Worm (Caenorhabditis elegans) whole organism, late embryonic: ENCODE results near the gene F36H1.3.
A peak's percentile ranks its signal among the peaks of the same experiment; 100 is the strongest.

Experiments
- C08G9.2 ChIP-seq: sonication (generic microtip); optimal IDR thresholded peaks from 2 replicates; lab custom pipeline; 2016; ENCODE audit warnings: mild to moderate bottlenecking, missing genetic modification characterization, moderate library complexity, missing compliant biosample characterization
- K02D7.2 ChIP-seq: sonication (generic microtip); optimal IDR thresholded peaks from 2 replicates; lab custom pipeline; 2017; ENCODE audit warnings: mild to moderate bottlenecking, missing genetic modification characterization, missing compliant biosample characterization
- T23F11.4 ChIP-seq: fragments of 200-800 bp; sonication (Bioruptor generic); optimal IDR thresholded peaks from 2 replicates; lab custom pipeline; 2018; ENCODE audit warnings: mild to moderate bottlenecking, missing genetic modification characterization, missing compliant biosample characterization
- Y22D7AL.16 ChIP-seq: sonication (generic microtip); optimal IDR thresholded peaks from 2 replicates; lab custom pipeline; 2016; ENCODE audit warnings: missing genetic modification characterization, missing compliant biosample characterization
- ceh-18 ChIP-seq: sonication (generic microtip); optimal IDR thresholded peaks from 2 replicates; lab custom pipeline; 2016; ENCODE audit warnings: missing genetic modification characterization, missing compliant biosample characterization
- ceh-2 ChIP-seq: sonication (generic microtip); optimal IDR thresholded peaks from 2 replicates; lab custom pipeline; 2016; ENCODE audit warnings: missing genotype, missing genetic modification characterization, missing compliant biosample characterization
- ceh-24 ChIP-seq: sonication (generic microtip); optimal IDR thresholded peaks from 2 replicates; lab custom pipeline; 2016; ENCODE audit warnings: mild to moderate bottlenecking, missing genetic modification characterization, missing compliant biosample characterization
- ceh-30 ChIP-seq: fragments of 150-350 bp; optimal IDR thresholded peaks from 2 replicates; lab custom pipeline; 2014; ENCODE audit warnings: missing biosample characterization, missing genetic modification characterization
- ceh-34 ChIP-seq: sonication (generic microtip); optimal IDR thresholded peaks from 2 replicates; lab custom pipeline; 2016; ENCODE audit warnings: mild to moderate bottlenecking, missing genetic modification characterization, missing compliant biosample characterization
- ceh-45 ChIP-seq: fragments of 200-800 bp; sonication (Bioruptor generic); IDR thresholded peaks from 2 replicates; pipeline ENCODE4 v1.3.6; 2022; ENCODE audit warnings: missing genetic modification reagents, missing genetic modification characterization, missing compliant biosample characterization
- ceh-48 ChIP-seq: sonication (generic microtip); optimal IDR thresholded peaks from 2 replicates; lab custom pipeline; 2016; ENCODE audit warnings: missing genetic modification characterization, inconsistent platforms, missing compliant biosample characterization
- dmd-4 ChIP-seq: sonication (generic microtip); optimal IDR thresholded peaks from 2 replicates; lab custom pipeline; 2016; ENCODE audit warnings: borderline replicate concordance, missing genetic modification characterization, missing compliant biosample characterization
- dve-1 ChIP-seq: sonication (generic microtip); optimal IDR thresholded peaks from 2 replicates; lab custom pipeline; 2017; ENCODE audit warnings: antibody characterized with exemption, mild to moderate bottlenecking, missing genetic modification characterization, missing compliant biosample characterization
- elt-2 ChIP-seq: sonication (generic microtip); optimal IDR thresholded peaks from 2 replicates; lab custom pipeline; 2016; ENCODE audit warnings: missing genetic modification reagents, missing genetic modification characterization, missing compliant biosample characterization
- elt-4 ChIP-seq: sonication (generic microtip); optimal IDR thresholded peaks from 2 replicates; lab custom pipeline; 2016; ENCODE audit warnings: missing genetic modification characterization, missing compliant biosample characterization
- ets-4 ChIP-seq: sonication (generic microtip); optimal IDR thresholded peaks from 2 replicates; lab custom pipeline; 2016; ENCODE audit warnings: missing genetic modification characterization, missing compliant biosample characterization
- fkh-6 ChIP-seq: sonication (generic microtip); optimal IDR thresholded peaks from 2 replicates; lab custom pipeline; 2016; ENCODE audit warnings: missing genetic modification characterization, missing compliant biosample characterization
- gmeb-2 ChIP-seq: sonication (generic microtip); optimal IDR thresholded peaks from 2 replicates; lab custom pipeline; 2016; ENCODE audit warnings: missing genetic modification characterization, inconsistent platforms, missing compliant biosample characterization
- hlh-15 ChIP-seq: sonication (generic microtip); optimal IDR thresholded peaks from 2 replicates; lab custom pipeline; 2016; ENCODE audit warnings: missing genetic modification characterization, missing compliant biosample characterization
- hlh-30 ChIP-seq: sonication (generic microtip); optimal IDR thresholded peaks from 2 replicates; lab custom pipeline; 2017; ENCODE audit warnings: antibody characterized with exemption, missing genetic modification characterization, missing compliant biosample characterization; ENCODE audit not compliant: insufficient read depth
- hlh-6 ChIP-seq: sonication (generic microtip); optimal IDR thresholded peaks from 2 replicates; lab custom pipeline; 2016; ENCODE audit warnings: missing genotype, missing genetic modification characterization, missing compliant biosample characterization
- hlh-8 ChIP-seq: sonication (generic microtip); optimal IDR thresholded peaks from 2 replicates; lab custom pipeline; 2016; ENCODE audit warnings: missing genotype, missing genetic modification characterization, missing compliant biosample characterization
- lim-6 ChIP-seq: sonication (generic microtip); optimal IDR thresholded peaks from 2 replicates; lab custom pipeline; 2016; ENCODE audit warnings: missing genetic modification characterization, missing compliant biosample characterization
- madf-2 ChIP-seq: sonication (generic microtip); optimal IDR thresholded peaks from 2 replicates; lab custom pipeline; 2017; ENCODE audit warnings: missing genetic modification characterization, missing compliant biosample characterization
- mec-3 ChIP-seq: sonication (generic microtip); optimal IDR thresholded peaks from 2 replicates; lab custom pipeline; 2016; ENCODE audit warnings: borderline replicate concordance, missing genetic modification characterization, missing compliant biosample characterization
- npax-4 ChIP-seq: sonication (generic microtip); optimal IDR thresholded peaks from 2 replicates; lab custom pipeline; 2016; ENCODE audit warnings: missing genetic modification characterization, missing compliant biosample characterization
- odd-2 ChIP-seq: sonication (generic microtip); optimal IDR thresholded peaks from 2 replicates; lab custom pipeline; 2017; ENCODE audit warnings: antibody characterized with exemption, mild to moderate bottlenecking, missing genetic modification characterization, missing compliant biosample characterization
- pag-3 ChIP-seq: sonication (generic microtip); optimal IDR thresholded peaks from 2 replicates; lab custom pipeline; 2016; ENCODE audit warnings: missing compliant biosample characterization, missing genetic modification characterization, borderline replicate concordance
- pax-1 ChIP-seq: fragments of 150-350 bp; optimal IDR thresholded peaks from 2 replicates; lab custom pipeline; 2014; ENCODE audit warnings: missing biosample characterization, missing genetic modification characterization
- pqm-1 ChIP-seq: sonication (generic microtip); optimal IDR thresholded peaks from 2 replicates; lab custom pipeline; 2016; ENCODE audit warnings: missing genetic modification characterization, missing compliant biosample characterization
- pros-1 ChIP-seq: fragments of 150-350 bp; optimal IDR thresholded peaks from 2 replicates; lab custom pipeline; 2014; ENCODE audit warnings: missing biosample characterization, missing genetic modification reagents, missing genetic modification characterization
- sdc-2 ChIP-seq: sonication (generic microtip); optimal IDR thresholded peaks from 2 replicates; lab custom pipeline; 2016; ENCODE audit warnings: missing genotype, missing genetic modification characterization, missing compliant biosample characterization
- syd-9 ChIP-seq: sonication (generic microtip); optimal IDR thresholded peaks from 2 replicates; lab custom pipeline; 2016; ENCODE audit warnings: mild to moderate bottlenecking, missing genetic modification characterization, moderate library complexity, missing compliant biosample characterization
- tbx-7 ChIP-seq: sonication (generic microtip); optimal IDR thresholded peaks from 2 replicates; lab custom pipeline; 2016; ENCODE audit warnings: missing genotype, missing genetic modification characterization, missing compliant biosample characterization
- unc-42 ChIP-seq: sonication (generic microtip); optimal IDR thresholded peaks from 2 replicates; lab custom pipeline; 2016; ENCODE audit warnings: missing genotype, missing genetic modification characterization, missing compliant biosample characterization
- unc-86 ChIP-seq: sonication (generic microtip); optimal IDR thresholded peaks from 2 replicates; lab custom pipeline; 2016; ENCODE audit warnings: missing genetic modification characterization, missing compliant biosample characterization

F36H1.3 gene

ce11 chrIV:11048871-11049270 is 1.1 kb upstream of the F36H1.3 start, which contains the start of gene F36H1.11:
F36H1.11 (plus strand) TSS chrIV:11049171.
- TF ChIP-seq mec-3 (tag; lab: Kevin White, UChicago) (no peak), unc-42 (tag; lab: Kevin White, UChicago) (peak; percentile 44)

DNA sequence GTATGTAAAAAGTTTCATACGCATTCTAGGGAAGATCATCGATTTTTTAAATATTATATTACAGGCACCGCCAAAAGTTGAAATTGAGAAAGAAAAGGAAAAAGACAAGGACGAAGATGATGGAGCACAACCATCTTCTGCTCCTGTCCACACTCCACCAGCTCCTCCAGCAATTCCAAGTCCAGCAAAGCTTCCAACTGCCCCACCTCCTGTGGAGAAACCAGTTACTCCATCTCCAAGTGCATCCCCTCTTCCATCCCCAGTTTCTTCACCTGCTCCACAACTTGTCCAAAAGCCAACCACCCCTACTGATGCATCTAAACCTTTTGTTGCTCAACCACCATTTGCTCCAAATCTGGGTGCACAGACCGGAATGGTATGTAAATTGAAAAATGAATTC is 2.0 kb downstream of the F36H1.3 start:
- TF ChIP-seq tbx-7 (tag; lab: Kevin White, UChicago) (no peak), syd-9 (tag; lab: Kevin White, UChicago) (no peak), pqm-1 (tag; lab: Kevin White, UChicago) (no peak), unc-86 (tag; lab: Kevin White, UChicago) (no peak), ceh-30 (tag; lab: Kevin White, UChicago) (no peak), hlh-6 (tag; lab: Kevin White, UChicago) (no peak), ceh-18 (tag; lab: Kevin White, UChicago) (no peak), dve-1 (tag; lab: Kevin White, UChicago) (no peak), T23F11.4 (GFP tag; lab: Kevin White, UChicago) (no peak), elt-2 (tag; lab: Kevin White, UChicago) (no peak), dmd-4 (tag; lab: Kevin White, UChicago) (no peak), pax-1 (tag; lab: Kevin White, UChicago) (no peak), lim-6 (tag; lab: Kevin White, UChicago) (no peak)

DNA sequence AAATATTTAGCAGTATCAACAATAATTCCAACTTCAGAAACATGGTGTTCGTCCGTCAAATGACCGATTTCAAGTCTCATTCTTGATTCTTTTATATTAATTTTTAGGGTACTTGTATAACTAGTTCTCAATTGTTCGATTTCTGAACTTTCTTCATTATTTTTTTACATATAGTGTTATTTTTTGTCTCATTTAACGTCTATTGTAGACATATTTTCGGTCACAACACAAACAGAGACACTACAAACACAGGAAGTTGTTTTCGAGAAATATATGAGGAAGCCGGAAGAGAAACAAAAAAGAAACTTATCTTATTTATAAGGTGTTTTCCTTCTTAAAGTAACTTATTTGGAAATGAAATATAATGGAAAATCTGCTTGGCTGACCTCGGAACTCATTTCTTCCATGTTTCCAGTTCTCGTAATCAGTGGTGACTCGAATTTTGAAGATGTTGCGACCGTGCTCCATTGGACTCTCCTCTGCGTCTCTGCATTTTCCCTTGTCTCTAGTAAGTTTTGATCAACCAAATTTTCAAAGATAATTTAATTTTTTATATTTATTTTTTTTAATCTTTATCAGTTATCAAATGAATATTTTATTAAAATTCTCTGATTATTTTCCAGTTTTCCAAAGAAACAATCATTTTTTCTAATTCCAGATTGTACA is 3.9 kb downstream of the F36H1.3 start, which contains the start of the genes F36H1.12 and lin-3:
Gene F36H1.12 (minus strand): TSS at position 51 of the 666 bp plus-strand sequence.
Gene lin-3 (plus strand): TSS at position 657 of the 666 bp plus-strand sequence.
- TF ChIP-seq T23F11.4 (GFP tag; lab: Kevin White, UChicago) (no peak), hlh-15 (tag; lab: Kevin White, UChicago) (no peak), tbx-7 (tag; lab: Kevin White, UChicago) (no peak), fkh-6 (tag; lab: Kevin White, UChicago) (no peak), npax-4 (no peak), ceh-2 (tag; lab: Kevin White, UChicago) (no peak), pros-1 (tag; lab: Kevin White, UChicago) (no peak), K02D7.2 (tag; lab: Kevin White, UChicago) (no peak), odd-2 (tag; lab: Kevin White, UChicago) (no peak), C08G9.2 (no peak), hlh-8 (tag; lab: Kevin White, UChicago) (no peak)

- TF ChIP-seq Y22D7AL.16 (tag; lab: Kevin White, UChicago) (no peak), ceh-34 (tag; lab: Kevin White, UChicago) (no peak), sdc-2 (tag; lab: Kevin White, UChicago) (no peak), ceh-48 (tag; lab: Kevin White, UChicago) (no peak), hlh-30 (no peak), elt-4 (no peak), fkh-6 (tag; lab: Kevin White, UChicago) (no peak), ceh-24 (no peak), ets-4 (tag; lab: Kevin White, UChicago) (no peak), unc-86 (tag; lab: Kevin White, UChicago) (no peak), odd-2 (tag; lab: Kevin White, UChicago) (no peak), pag-3 (tag; lab: Kevin White, UChicago) (no peak), hlh-6 (tag; lab: Kevin White, UChicago) (no peak), ceh-45 (GFP tag; lab: Robert Waterston, UW) (no peak), T23F11.4 (GFP tag; lab: Kevin White, UChicago) (no peak), ceh-2 (tag; lab: Kevin White, UChicago) (no peak), gmeb-2 (tag; lab: Kevin White, UChicago) (no peak), madf-2 (tag; lab: Kevin White, UChicago) (no peak), ceh-30 (tag; lab: Kevin White, UChicago) (no peak)
These were observed 13.2 kb downstream of the F36H1.3 start for ce11 chrIV:11062984-11063613.
